Fruit fly (Drosophila melanogaster): ENCODE data around the gene CG14086.

Gene CG14086

DNA sequence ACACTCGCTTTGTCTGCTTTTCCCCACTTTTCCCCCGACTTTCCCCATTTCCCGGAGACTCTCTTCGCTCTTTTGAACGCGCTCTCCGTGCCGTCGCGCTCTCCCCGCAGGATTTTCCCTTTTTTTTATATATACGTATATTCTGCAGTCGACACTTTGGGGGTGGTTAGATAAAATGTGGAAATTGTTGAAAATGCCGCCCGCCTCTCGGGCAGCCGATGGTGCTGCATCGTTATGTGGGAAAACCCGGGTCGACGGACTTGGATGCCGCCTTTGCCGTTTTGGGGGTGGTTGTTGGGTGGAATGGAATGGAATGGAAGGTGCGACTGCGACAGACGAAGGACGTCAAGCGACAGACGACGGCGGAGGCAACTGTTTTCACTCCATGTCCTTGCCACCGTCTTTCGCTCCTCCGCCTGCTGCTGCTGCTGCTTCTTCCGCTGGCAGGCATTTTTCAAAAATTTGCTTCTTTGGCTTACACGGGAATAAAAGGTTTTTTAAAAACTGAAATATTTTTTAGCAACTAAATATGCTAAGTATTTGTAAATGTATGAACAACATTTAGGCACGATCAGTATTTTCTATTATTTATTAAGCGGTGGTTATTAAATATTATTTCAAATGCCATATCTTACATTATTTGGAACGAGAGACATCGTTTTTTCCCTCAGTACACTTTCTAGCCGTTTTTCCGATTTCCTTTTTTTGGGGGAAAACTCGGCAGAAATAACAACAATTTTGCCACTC, 44.6 kb upstream of the CG14086 start:
- TF ChIP-seq tup (GFP tag; optimal IDR thresholded peaks at IDR 0.05) (no peak), shn (GFP tag; optimal IDR thresholded peaks at IDR 0.05) (no peak), CkIIα-i1 (GFP tag; IDR thresholded peaks at IDR 0.05) (no peak), Gug (GFP tag; IDR thresholded peaks at IDR 0.05) (no peak), hth (optimal IDR thresholded peaks at IDR 0.05) (no peak), esg (GFP tag; conservative IDR thresholded peaks at IDR 0.05) (0 out of 2 replicates have a peak, but pooled peaks have one; percentile 8), hb (GFP tag; IDR thresholded peaks at IDR 0.05; ENCODE audit: partially characterized antibody) (no peak), CG3847 (GFP tag; IDR thresholded peaks at IDR 0.05) (no peak), Xbp1 (GFP tag; optimal IDR thresholded peaks at IDR 0.05) (peak; percentile 39), Fer3 (tag; optimal IDR thresholded peaks at IDR 0.05) (no peak), Ssrp (tag; optimal IDR thresholded peaks at IDR 0.05) (peak; percentile 13), Dip3 (GFP tag; optimal IDR thresholded peaks at IDR 0.05) (no peak), CG10979 (tag; optimal IDR thresholded peaks at IDR 0.05) (peak; percentile 9), CG34422 (GFP tag; IDR thresholded peaks at IDR 0.05) (no peak), CG31441 (GFP tag; IDR thresholded peaks at IDR 0.05) (0 out of 2 replicates have a peak, but pooled peaks have one; percentile 32), CG9932 (GFP tag; IDR thresholded peaks at IDR 0.05) (0 out of 2 replicates have a peak, but pooled peaks have one; percentile 15), CG6791 (GFP tag; IDR thresholded peaks at IDR 0.05; ENCODE audit: partially characterized antibody) (no peak), Pdp1 (GFP tag; optimal IDR thresholded peaks at IDR 0.05) (peak in 1 of 2 experiments; percentile 20), CG12391 (tag; optimal IDR thresholded peaks at IDR 0.05) (peak; percentile 50), CG17328 (GFP tag; IDR thresholded peaks at IDR 0.05) (no peak), chm (GFP tag; IDR thresholded peaks at IDR 0.05) (no peak), CG2120 (GFP tag; optimal IDR thresholded peaks at IDR 0.05) (peak; percentile 60), prd (optimal IDR thresholded peaks at IDR 0.05) (no peak), prd (GFP tag; IDR thresholded peaks at IDR 0.05) (peak; percentile 26; the same call in 1 of the 3 replicates), bbx (GFP tag; IDR thresholded peaks at IDR 0.05; ENCODE audit: partially characterized antibody) (peak; percentile 62), Poxn (GFP tag; IDR thresholded peaks at IDR 0.05) (no peak), ind (GFP tag; optimal IDR thresholded peaks at IDR 0.05) (peak; percentile 21), Rx (GFP tag; IDR thresholded peaks at IDR 0.05) (no peak), grau (tag; optimal IDR thresholded peaks at IDR 0.05) (peak; percentile 57), Ets65A (GFP tag) (peak; percentile 64), CG6765 (GFP tag; optimal IDR thresholded peaks at IDR 0.05) (no peak), CG10366 (GFP tag; IDR thresholded peaks at IDR 0.05) (peak; percentile 23), Opbp (GFP tag; IDR thresholded peaks at IDR 0.05; ENCODE audit: partially characterized antibody) (no peak), run (tag; optimal IDR thresholded peaks at IDR 0.05) (no peak), caup (GFP tag; optimal IDR thresholded peaks at IDR 0.05; ENCODE audit: severe bottlenecking) (peak; percentile 28), Six4 (GFP tag; optimal IDR thresholded peaks at IDR 0.05) (no peak), CG3407 (GFP tag; optimal IDR thresholded peaks at IDR 0.05) (no peak), crp (GFP tag; optimal IDR thresholded peaks at IDR 0.05) (no peak), CG4424 (GFP tag; optimal IDR thresholded peaks at IDR 0.05) (no peak), org-1 (GFP tag; optimal IDR thresholded peaks at IDR 0.05) (peak; percentile 10), Meics (GFP tag; optimal IDR thresholded peaks at IDR 0.05) (peak; percentile 43), CG13775 (GFP tag; optimal IDR thresholded peaks at IDR 0.05) (peak; percentile 31), abd-A (tag; optimal IDR thresholded peaks at IDR 0.05) (peak; percentile 89), seq (GFP tag; IDR thresholded peaks at IDR 0.05) (peak; percentile 35; the same call in 1 of the 2 replicates), vvl (GFP tag; IDR thresholded peaks at IDR 0.05) (peak; percentile 47; the same call in 1 of the 2 replicates), gem (tag; optimal IDR thresholded peaks at IDR 0.05) (peak; percentile 71), CG10267 (tag; optimal IDR thresholded peaks at IDR 0.05) (peak; percentile 6), onecut (GFP tag; IDR thresholded peaks at IDR 0.05) (no peak), CG2678 (tag; optimal IDR thresholded peaks at IDR 0.05) (peak; percentile 63)

Data from whole organism, embryonic.